Worm (Caenorhabditis elegans) whole organism, late embryonic: ENCODE measurements around the gene F59G1.4.

Experiments used
- C38D4.7 ChIP-seq: fragments of 200-800 bp; sonication (Bioruptor generic); optimal IDR thresholded peaks from 2 replicates; lab custom pipeline; 2018; ENCODE audit warnings: mild to moderate bottlenecking, missing genetic modification characterization, moderate library complexity, missing compliant biosample characterization
- ahr-1 ChIP-seq: sonication (generic microtip); optimal IDR thresholded peaks from 2 replicates; lab custom pipeline; 2016; ENCODE audit warnings: missing genetic modification characterization, missing compliant biosample characterization
- ceh-18 ChIP-seq: sonication (generic microtip); optimal IDR thresholded peaks from 2 replicates; lab custom pipeline; 2016; ENCODE audit warnings: missing genetic modification characterization, missing compliant biosample characterization
- ceh-19 ChIP-seq: fragments of 200-800 bp; sonication (Bioruptor generic); optimal IDR thresholded peaks from 2 replicates; lab custom pipeline; 2018; ENCODE audit warnings: mild to moderate bottlenecking, missing genetic modification characterization, missing compliant biosample characterization
- ceh-24 ChIP-seq: sonication (generic microtip); optimal IDR thresholded peaks from 2 replicates; lab custom pipeline; 2016; ENCODE audit warnings: mild to moderate bottlenecking, missing genetic modification characterization, missing compliant biosample characterization
- ceh-31 ChIP-seq: sonication (generic microtip); optimal IDR thresholded peaks from 2 replicates; lab custom pipeline; 2016; ENCODE audit warnings: missing genetic modification characterization, missing compliant biosample characterization
- ceh-34 ChIP-seq: sonication (generic microtip); optimal IDR thresholded peaks from 2 replicates; lab custom pipeline; 2016; ENCODE audit warnings: mild to moderate bottlenecking, missing genetic modification characterization, missing compliant biosample characterization
- ceh-45 ChIP-seq: fragments of 200-800 bp; sonication (Bioruptor generic); IDR thresholded peaks from 2 replicates; pipeline ENCODE4 v1.3.6; 2022; ENCODE audit warnings: missing genetic modification reagents, missing genetic modification characterization, missing compliant biosample characterization
- ceh-48 ChIP-seq: sonication (generic microtip); optimal IDR thresholded peaks from 2 replicates; lab custom pipeline; 2016; ENCODE audit warnings: missing genetic modification characterization, inconsistent platforms, missing compliant biosample characterization
- ceh-6 ChIP-seq: fragments of 200-800 bp; sonication (Bioruptor generic); optimal IDR thresholded peaks from 2 replicates; lab custom pipeline; 2018; ENCODE audit warnings: mild to moderate bottlenecking, missing genetic modification characterization, missing compliant biosample characterization
- elt-2 ChIP-seq: sonication (generic microtip); optimal IDR thresholded peaks from 2 replicates; lab custom pipeline; 2016; ENCODE audit warnings: missing genetic modification reagents, missing genetic modification characterization, missing compliant biosample characterization
- ets-4 ChIP-seq: sonication (generic microtip); optimal IDR thresholded peaks from 2 replicates; lab custom pipeline; 2016; ENCODE audit warnings: missing genetic modification characterization, missing compliant biosample characterization
- eyg-1 ChIP-seq: sonication (generic microtip); optimal IDR thresholded peaks from 2 replicates; lab custom pipeline; 2016; ENCODE audit warnings: missing genotype, missing genetic modification characterization, missing compliant biosample characterization
- fkh-10 ChIP-seq: fragments of 150-350 bp; optimal IDR thresholded peaks from 2 replicates; lab custom pipeline; 2014; ENCODE audit warnings: missing biosample characterization, missing genetic modification reagents, missing genetic modification characterization
- hlh-30 ChIP-seq: sonication (generic microtip); optimal IDR thresholded peaks from 2 replicates; lab custom pipeline; 2017; ENCODE audit warnings: antibody characterized with exemption, missing genetic modification characterization, missing compliant biosample characterization; ENCODE audit not compliant: insufficient read depth
- hlh-6 ChIP-seq: sonication (generic microtip); optimal IDR thresholded peaks from 2 replicates; lab custom pipeline; 2016; ENCODE audit warnings: missing genotype, missing genetic modification characterization, missing compliant biosample characterization
- lim-6 ChIP-seq: sonication (generic microtip); optimal IDR thresholded peaks from 2 replicates; lab custom pipeline; 2016; ENCODE audit warnings: missing genetic modification characterization, missing compliant biosample characterization
- madf-2 ChIP-seq: sonication (generic microtip); optimal IDR thresholded peaks from 2 replicates; lab custom pipeline; 2017; ENCODE audit warnings: missing genetic modification characterization, missing compliant biosample characterization
- nhr-11 ChIP-seq: fragments of 150-350 bp; optimal IDR thresholded peaks from 2 replicates; lab custom pipeline; 2014; ENCODE audit warnings: missing biosample characterization, missing genetic modification characterization
- nhr-232 ChIP-seq: sonication (generic microtip); optimal IDR thresholded peaks from 2 replicates; lab custom pipeline; 2016; ENCODE audit warnings: missing genetic modification characterization, missing compliant biosample characterization
- npax-4 ChIP-seq: sonication (generic microtip); optimal IDR thresholded peaks from 2 replicates; lab custom pipeline; 2016; ENCODE audit warnings: missing genetic modification characterization, missing compliant biosample characterization
- pag-3 ChIP-seq: sonication (generic microtip); optimal IDR thresholded peaks from 2 replicates; lab custom pipeline; 2016; ENCODE audit warnings: missing compliant biosample characterization, missing genetic modification characterization, borderline replicate concordance
- pros-1 ChIP-seq: fragments of 150-350 bp; optimal IDR thresholded peaks from 2 replicates; lab custom pipeline; 2014; ENCODE audit warnings: missing biosample characterization, missing genetic modification reagents, missing genetic modification characterization
- ref-2 ChIP-seq: sonication (generic microtip); optimal IDR thresholded peaks from 2 replicates; lab custom pipeline; 2016; ENCODE audit warnings: missing genetic modification characterization, missing compliant biosample characterization
- tbx-2 ChIP-seq: sonication (generic microtip); optimal IDR thresholded peaks from 2 replicates; lab custom pipeline; 2016; ENCODE audit warnings: missing genetic modification characterization, missing compliant biosample characterization
- tbx-7 ChIP-seq: sonication (generic microtip); optimal IDR thresholded peaks from 2 replicates; lab custom pipeline; 2016; ENCODE audit warnings: missing genotype, missing genetic modification characterization, missing compliant biosample characterization
- unc-3 ChIP-seq, 2 experiments: fragments of 200-800 bp in 1 of 2; sonication (Bioruptor generic) in 1 of 2; sonication (generic microtip) in 1 of 2; conservative IDR thresholded peaks in 1 of 2; optimal IDR thresholded peaks in 1 of 2; 2 replicates each; pipeline versions ENCODE4 v1.3.6 to Lab custom; 2016 to 2022; ENCODE audit warnings: missing compliant biosample characterization in 2 of 2, missing genetic modification characterization in 2 of 2, missing genetic modification reagents in 1 of 2
- unc-42 ChIP-seq: sonication (generic microtip); optimal IDR thresholded peaks from 2 replicates; lab custom pipeline; 2016; ENCODE audit warnings: missing genotype, missing genetic modification characterization, missing compliant biosample characterization
- unc-86 ChIP-seq: sonication (generic microtip); optimal IDR thresholded peaks from 2 replicates; lab custom pipeline; 2016; ENCODE audit warnings: missing genetic modification characterization, missing compliant biosample characterization
- zip-5 ChIP-seq: sonication (generic microtip); optimal IDR thresholded peaks from 2 replicates; lab custom pipeline; 2016; ENCODE audit warnings: missing genetic modification characterization, missing compliant biosample characterization

F59G1.4 gene

DNA sequence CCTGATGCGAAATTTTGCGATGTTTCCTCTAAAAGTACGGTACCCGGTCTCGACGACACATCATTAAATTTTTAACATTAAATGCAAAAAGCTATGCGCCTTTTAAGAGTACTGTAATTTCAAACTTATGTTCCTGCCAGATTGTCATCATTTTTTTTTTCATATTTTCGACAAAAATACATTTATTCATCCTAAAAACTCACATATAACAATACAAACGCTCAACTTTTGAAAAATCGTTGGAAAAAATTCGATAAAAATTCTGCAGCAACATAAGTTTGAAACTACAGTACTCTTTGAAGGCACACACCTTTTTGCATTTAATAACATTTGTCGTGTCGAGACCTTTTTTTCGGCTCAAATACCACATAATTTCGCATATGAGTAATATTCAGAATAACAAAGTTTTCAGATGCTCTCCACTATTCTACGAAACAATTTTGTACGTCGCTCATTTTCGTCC lies 21.1 kb downstream of the F59G1.4 start, which contains the start of gene frh-1:
Gene frh-1 (plus strand): TSS at position 413 of the 463 bp plus-strand sequence.
- no peak for TF ChIP-seq unc-42 (tag; lab: Kevin White, UChicago)
- no peak for TF ChIP-seq ceh-19 (GFP tag; lab: Kevin White, UChicago)
- no peak for TF ChIP-seq hlh-30
- no peak for TF ChIP-seq pag-3 (tag; lab: Kevin White, UChicago)
- TF ChIP-seq fkh-10 (GFP tag; lab: Kevin White, UChicago): no peak

- TF ChIP-seq unc-42 (tag; lab: Kevin White, UChicago): peak; percentile 81
- no peak for TF ChIP-seq lim-6
- peak; percentile 27 for TF ChIP-seq ets-4
- TF ChIP-seq hlh-6 (tag; lab: Kevin White, UChicago): no peak
- TF ChIP-seq unc-3 (GFP tag; conservative IDR thresholded peaks at IDR 0.05; lab: Robert Waterston, UW): 0 out of 2 replicates have a peak, but pooled peaks have one; percentile 8
- TF ChIP-seq unc-3 (tag; optimal IDR thresholded peaks at IDR 0.05; lab: Kevin White, UChicago): no peak
- peak; percentile 41 for TF ChIP-seq hlh-30
- peak; percentile 36 for TF ChIP-seq ceh-31 (tag; lab: Kevin White, UChicago)
- peak; percentile 21 for TF ChIP-seq elt-2
- TF ChIP-seq eyg-1: no peak
- no peak for TF ChIP-seq nhr-232 (tag; lab: Kevin White, UChicago)
Measured at ce11 chrII:5918149-5918697, 22.3 kb downstream of the F59G1.4 start, which contains the start of gene ptp-2. TSS of gene ptp-2 (plus strand) at chrII:5918647.

DNA sequence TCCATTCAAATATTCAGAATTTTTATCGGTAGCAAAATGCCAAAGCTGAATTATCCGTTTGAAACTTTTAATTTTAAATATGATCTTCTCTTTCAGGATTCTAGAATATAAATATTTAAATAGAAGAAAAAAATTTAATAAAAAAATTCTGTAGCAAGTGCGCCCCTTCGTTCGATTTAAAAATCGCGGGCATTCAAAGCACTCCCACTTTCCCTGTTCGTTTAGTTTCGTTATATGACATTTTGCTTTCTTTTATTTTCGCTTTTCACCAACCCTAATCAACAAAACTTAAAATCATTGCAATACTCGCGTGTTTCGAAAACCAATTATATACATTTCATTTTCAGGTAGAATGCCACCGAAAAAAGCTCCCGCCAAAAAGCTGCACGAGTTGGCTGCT lies 25.6 kb downstream of the F59G1.4 start, which contains the start of gene vrk-1:
Gene vrk-1 (plus strand): TSS at position 348 of the 400 bp plus-strand sequence.
- no peak for TF ChIP-seq npax-4 (tag; lab: Kevin White, UChicago)
- TF ChIP-seq ceh-18 (tag; lab: Kevin White, UChicago): no peak
- no peak for TF ChIP-seq ceh-6
- no peak for TF ChIP-seq nhr-232 (tag; lab: Kevin White, UChicago)
- TF ChIP-seq pros-1 (tag; lab: Kevin White, UChicago): no peak
- TF ChIP-seq ceh-19 (GFP tag; lab: Kevin White, UChicago): no peak
- TF ChIP-seq ahr-1 (tag; lab: Kevin White, UChicago): no peak
- no peak for TF ChIP-seq ets-4
- no peak for TF ChIP-seq tbx-2
- TF ChIP-seq zip-5 (tag; lab: Kevin White, UChicago): no peak
- no peak for TF ChIP-seq ceh-31 (tag; lab: Kevin White, UChicago)
- TF ChIP-seq unc-42 (tag; lab: Kevin White, UChicago): no peak
- no peak for TF ChIP-seq C38D4.7 (GFP tag; lab: Kevin White, UChicago)
- no peak for TF ChIP-seq ceh-48 (tag; lab: Kevin White, UChicago)
- TF ChIP-seq hlh-30: no peak
- TF ChIP-seq ceh-45 (GFP tag; lab: Robert Waterston, UW): no peak
- TF ChIP-seq madf-2 (tag; lab: Kevin White, UChicago): no peak

DNA sequence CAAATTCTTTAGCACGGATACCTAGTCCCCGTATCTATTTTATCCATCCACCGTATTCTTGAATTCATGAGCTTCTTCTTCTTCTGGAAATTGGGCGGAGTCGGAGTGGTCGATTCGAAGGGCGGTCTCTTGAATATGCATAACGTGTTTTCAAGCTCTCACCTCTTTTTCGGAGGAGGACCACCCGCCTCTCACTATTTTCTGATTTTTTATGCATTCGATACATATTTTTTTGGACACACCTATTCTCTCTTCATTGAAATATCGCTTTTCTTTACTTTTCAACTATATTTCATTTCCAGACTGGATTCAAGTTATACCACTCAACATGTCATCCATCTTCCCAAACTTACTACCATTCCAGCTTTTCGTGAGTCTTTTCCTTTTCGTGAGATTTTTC lies 32.5 kb downstream of the F59G1.4 start, which contains the start of gene egl-44:
Gene egl-44 (plus strand): TSS at position 301 of the 400 bp plus-strand sequence.
- TF ChIP-seq tbx-7: no peak
- no peak for TF ChIP-seq ceh-24 (tag; lab: Kevin White, UChicago)
- no peak for TF ChIP-seq C38D4.7 (GFP tag; lab: Kevin White, UChicago)
- no peak for TF ChIP-seq unc-86 (tag; lab: Kevin White, UChicago)
- TF ChIP-seq elt-2: no peak
- no peak for TF ChIP-seq ceh-34 (tag; lab: Kevin White, UChicago)
- TF ChIP-seq nhr-11 (tag; lab: Kevin White, UChicago): no peak
- TF ChIP-seq, all 69 proteins: peak for 0

ce11 chrII:5930095-5930653 lies 34.2 kb downstream of the F59G1.4 start:
- TF ChIP-seq nhr-11 (tag; lab: Kevin White, UChicago): no peak
- TF ChIP-seq elt-2: peak; percentile 39

ce11 chrII:5931109-5931508 lies 35.1 kb downstream of the F59G1.4 start:
- TF ChIP-seq ref-2 (tag; lab: Kevin White, UChicago): peak; percentile 45
- TF ChIP-seq ahr-1 (tag; lab: Kevin White, UChicago): no peak
- TF ChIP-seq, all 69 proteins: peak for 1
